Worm (Caenorhabditis elegans): ENCODE measurements around the gene F53F1.4.
"Not testable (repeated sequence)": the region's sequence is repeated elsewhere in the genome, so short reads cannot be mapped to it uniquely, and the experiment has no call there.

Gene F53F1.4

DNA sequence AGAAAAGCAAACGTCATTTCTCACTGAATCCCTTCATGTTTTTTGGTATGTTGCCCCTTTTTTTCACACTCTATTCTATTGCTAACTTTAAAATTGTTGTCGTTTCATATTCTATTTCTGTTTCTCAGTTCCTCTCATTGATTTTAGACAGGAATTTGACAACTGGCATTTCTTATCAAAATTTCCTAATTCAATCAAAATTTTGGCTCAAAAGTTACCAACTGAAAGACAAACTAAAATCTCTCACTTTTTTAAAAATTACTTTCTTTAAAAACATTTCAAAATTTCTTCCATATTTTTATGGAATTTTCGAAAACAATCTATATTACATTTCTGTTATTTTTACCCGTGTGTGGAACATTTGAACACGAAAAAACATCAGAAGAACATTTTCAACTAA, 32.7 kb downstream of the F53F1.4 start, which contains the start of gene Y2H9A.6:
TSS of gene Y2H9A.6 (plus strand) at position 301 of the 400 bp plus-strand sequence.
- TF ChIP-seq F55B11.4 (tag; optimal IDR thresholded peaks at IDR 0.05; ENCODE audit: borderline replicate concordance, insufficient read depth); ztf-25 (GFP tag; IDR thresholded peaks at IDR 0.05); hmg-20 (GFP tag; IDR thresholded peaks at IDR 0.05): not testable (repeated sequence)

- TF ChIP-seq F57C9.4 (tag; optimal IDR thresholded peaks at IDR 0.05) (no peak), B0261.1 (tag; optimal IDR thresholded peaks at IDR 0.05) (no peak), ztf-22 (GFP tag; optimal IDR thresholded peaks at IDR 0.05) (no peak), fkh-3 (tag; optimal IDR thresholded peaks at IDR 0.05) (no peak), sea-2 (GFP tag; IDR thresholded peaks at IDR 0.05) (no peak), lag-1 (GFP tag; IDR thresholded peaks at IDR 0.05) (no peak), lsl-1 (GFP tag; optimal IDR thresholded peaks at IDR 0.05) (no peak), C06A6.2 (GFP tag; conservative IDR thresholded peaks at IDR 0.05) (no peak), zim-3 (tag; optimal IDR thresholded peaks at IDR 0.05) (no peak), xnd-1 (tag; optimal IDR thresholded peaks at IDR 0.05) (no peak), pha-4 (tag; optimal IDR thresholded peaks at IDR 0.05) (no peak), tlf-1 (GFP tag; optimal IDR thresholded peaks at IDR 0.05) (no peak), snpc-4 (GFP tag; optimal IDR thresholded peaks at IDR 0.05) (no peak), snpc-4 (tag; optimal IDR thresholded peaks at IDR 0.05) (no peak), F33H1.4 (GFP tag; IDR thresholded peaks at IDR 0.05) (no peak)
Measured at ce11 chrV:13445229-13445949, 34.5 kb downstream of the F53F1.4 start, which contains the start of gene Y2H9A.4. Y2H9A.4 (plus strand) TSS chrV:13445899.

DNA sequence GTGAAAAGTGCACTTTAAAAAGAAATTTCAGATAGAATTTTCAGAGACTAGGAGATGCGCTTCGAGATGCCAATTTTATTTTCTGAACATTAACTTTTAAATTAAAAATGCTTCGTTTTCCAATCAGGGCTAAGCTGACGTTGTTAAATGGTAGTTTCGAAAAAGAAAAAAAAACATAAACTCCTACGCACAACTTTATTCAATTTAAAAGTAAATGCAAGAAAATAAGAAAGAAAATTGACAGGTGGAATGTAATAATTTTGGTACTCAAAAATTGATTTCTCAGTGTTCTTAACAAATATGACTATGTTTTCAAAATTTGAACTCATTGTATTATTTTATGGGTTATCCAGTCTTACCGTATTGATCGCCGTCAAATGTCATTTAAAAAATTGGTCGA, 42.5 kb downstream of the F53F1.4 start, which contains the start of gene lurp-2:
TSS of gene lurp-2 (plus strand) at position 301 of the 400 bp plus-strand sequence.
- TF ChIP-seq atf-7 (tag; optimal IDR thresholded peaks at IDR 0.05), result no peak
- no peak for TF ChIP-seq K11D2.4 (GFP tag; IDR thresholded peaks at IDR 0.05)
- TF ChIP-seq cebp-1 (GFP tag; IDR thresholded peaks at IDR 0.05), result no peak
- TF ChIP-seq cebp-1 (tag; optimal IDR thresholded peaks at IDR 0.05), result no peak
- TF ChIP-seq sdz-38 (tag; optimal IDR thresholded peaks at IDR 0.05), result no peak
- TF ChIP-seq hmg-20 (GFP tag; IDR thresholded peaks at IDR 0.05), result no peak
- TF ChIP-seq unc-62 (GFP tag; optimal IDR thresholded peaks at IDR 0.05), result no peak
- no peak for TF ChIP-seq nhr-90 (tag; optimal IDR thresholded peaks at IDR 0.05)
- TF ChIP-seq madf-8 (GFP tag; conservative IDR thresholded peaks at IDR 0.05), result no peak
- TF ChIP-seq ztf-22 (GFP tag; optimal IDR thresholded peaks at IDR 0.05), result no peak
- no peak for TF ChIP-seq nhr-27 (tag; optimal IDR thresholded peaks at IDR 0.05)
- no peak for TF ChIP-seq lin-54 (GFP tag; optimal IDR thresholded peaks at IDR 0.05)
- TF ChIP-seq F10E7.11 (tag; optimal IDR thresholded peaks at IDR 0.05), result no peak
- TF ChIP-seq ztf-3 (GFP tag; optimal IDR thresholded peaks at IDR 0.05), result no peak
- no peak for TF ChIP-seq madf-10 (tag; optimal IDR thresholded peaks at IDR 0.05)
- no peak for TF ChIP-seq Y67H2A.10 (GFP tag; conservative IDR thresholded peaks at IDR 0.05)
- TF ChIP-seq Y56A3A.18 (GFP tag; IDR thresholded peaks at IDR 0.05), result no peak
- TF ChIP-seq aptf-3 (GFP tag; IDR thresholded peaks at IDR 0.05), result no peak
- no peak for TF ChIP-seq akir-1 (GFP tag; optimal IDR thresholded peaks at IDR 0.05)
- no peak for TF ChIP-seq madf-3 (GFP tag; IDR thresholded peaks at IDR 0.05)
- no peak for TF ChIP-seq F57C9.4 (tag; optimal IDR thresholded peaks at IDR 0.05)

Measured in whole organism, young adult.